Worm (Caenorhabditis elegans) whole organism, late embryonic: ENCODE measurements around the gene T24C4.10.

ENCODE experiments used
- ama-1 ChIP-seq: fragments of 150-350 bp; optimal IDR thresholded peaks from 2 replicates; lab custom pipeline; 2014
- ceh-2 ChIP-seq: sonication (generic microtip); optimal IDR thresholded peaks from 2 replicates; lab custom pipeline; 2016; ENCODE audit warnings: missing genotype, missing genetic modification characterization, missing compliant biosample characterization

ce11 chrIII:856260-856659 lies 34.8 kb downstream of the T24C4.10 start, which contains the start of gene K02F3.12:
- no peak for TF ChIP-seq ama-1 (lab: Kevin White, UChicago)
- TF ChIP-seq ceh-2 (tag; lab: Kevin White, UChicago), result no peak
